Fruit fly (Drosophila melanogaster): ENCODE results near the gene Aos1.

Gene Aos1

DNA sequence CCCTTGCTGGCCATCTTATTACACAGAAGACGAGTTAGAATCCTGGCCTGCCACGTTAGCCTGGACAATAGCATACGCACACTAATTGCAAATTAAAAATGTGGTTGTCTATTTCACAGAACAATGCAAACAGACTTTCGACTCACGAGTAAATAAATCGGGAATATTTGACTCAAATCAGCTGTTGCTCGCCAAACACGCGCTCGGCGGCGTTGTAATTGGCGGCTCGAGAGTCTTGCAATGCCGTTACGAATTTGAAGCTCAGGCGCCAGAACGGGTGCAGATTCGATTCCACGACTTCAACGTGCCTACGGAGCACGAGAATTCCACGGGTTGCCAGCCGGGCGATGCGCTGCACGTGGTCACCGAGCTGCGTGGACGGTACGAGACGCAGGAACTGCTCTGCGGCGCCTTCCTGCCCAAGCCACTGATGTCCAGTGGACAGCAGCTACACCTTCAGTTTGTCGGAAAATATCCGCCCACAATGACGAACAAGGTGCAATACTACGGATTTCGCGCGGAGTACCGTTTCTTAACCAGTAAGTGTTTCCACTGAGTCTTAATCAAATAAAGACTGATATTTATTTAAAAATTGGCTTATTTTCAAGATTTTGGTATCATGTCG, 31.8 kb downstream of the Aos1 start, which contains the start of gene DNAlig3 (continued):
- peak in 1 of 2 experiments; percentile 10 for TF ChIP-seq Pdp1 (GFP tag; optimal IDR thresholded peaks at IDR 0.05)
- TF ChIP-seq CG4617 (GFP tag; optimal IDR thresholded peaks at IDR 0.05; ENCODE audit: borderline replicate concordance) = peak; percentile 2
- TF ChIP-seq chinmo (GFP tag; IDR thresholded peaks at IDR 0.05; ENCODE audit: partially characterized antibody) = 0 out of 4 replicates have a peak, but pooled peaks have one; percentile 27
- peak; percentile 17 for TF ChIP-seq zen (tag; optimal IDR thresholded peaks at IDR 0.05)
- no peak for TF ChIP-seq CG16779 (GFP tag; IDR thresholded peaks at IDR 0.05)
- peak; percentile 42 for TF ChIP-seq Med (GFP tag)
- no peak for TF ChIP-seq CG18262 (tag; optimal IDR thresholded peaks at IDR 0.05)
- TF ChIP-seq Dref (GFP tag; IDR thresholded peaks at IDR 0.05) = peak; percentile 40; the same call in 1 of the 2 replicates
- no peak for TF ChIP-seq pan (optimal IDR thresholded peaks at IDR 0.05)
- no peak for TF ChIP-seq pan (GFP tag; optimal IDR thresholded peaks at IDR 0.05 in 1 of 2, IDR thresholded peaks at IDR 0.05 in 1 of 2)
- TF ChIP-seq gce (GFP tag; IDR thresholded peaks at IDR 0.05) = no peak
- peak; percentile 23; the same call in 1 of the 2 replicates for TF ChIP-seq Nf-YA (GFP tag; IDR thresholded peaks at IDR 0.05)
- no peak for TF ChIP-seq CG32767 (GFP tag; IDR thresholded peaks at IDR 0.05)
- TF ChIP-seq CG30020 (tag; optimal IDR thresholded peaks at IDR 0.05) = no peak
- 0 out of 3 replicates have a peak, but pooled peaks have one; percentile 28 for TF ChIP-seq knrl (GFP tag; IDR thresholded peaks at IDR 0.05; ENCODE audit: partially characterized antibody)
- peak; percentile 64 for TF ChIP-seq stwl (tag; optimal IDR thresholded peaks at IDR 0.05)
- 0 out of 3 replicates have a peak, but pooled peaks have one; percentile 64 for TF ChIP-seq hb (GFP tag; IDR thresholded peaks at IDR 0.05; ENCODE audit: partially characterized antibody)
- peak; percentile 83 for TF ChIP-seq CG12769 (tag; optimal IDR thresholded peaks at IDR 0.05)
- TF ChIP-seq dm (GFP tag; optimal IDR thresholded peaks at IDR 0.05) = peak; percentile 37
- TF ChIP-seq Dll (GFP tag; IDR thresholded peaks at IDR 0.05; ENCODE audit: partially characterized antibody) = peak; percentile 73
- TF ChIP-seq amos (GFP tag; IDR thresholded peaks at IDR 0.05; ENCODE audit: partially characterized antibody) = peak; percentile 52; the same call in 1 of the 2 replicates
- TF ChIP-seq CG34224 (GFP tag; IDR thresholded peaks at IDR 0.05; ENCODE audit: partially characterized antibody) = peak; percentile 57
- peak; percentile 49; the same call in 1 of the 2 replicates for TF ChIP-seq Drgx (GFP tag; IDR thresholded peaks at IDR 0.05)
- TF ChIP-seq unc-4 (GFP tag; IDR thresholded peaks at IDR 0.05; ENCODE audit: partially characterized antibody) = peak; percentile 57
- TF ChIP-seq sna (GFP tag; IDR thresholded peaks at IDR 0.05; ENCODE audit: partially characterized antibody) = peak; percentile 62
- peak; percentile 48 for TF ChIP-seq hbn (GFP tag; IDR thresholded peaks at IDR 0.05; ENCODE audit: partially characterized antibody)
- peak; percentile 39 for TF ChIP-seq her (GFP tag; optimal IDR thresholded peaks at IDR 0.05)
- TF ChIP-seq Bgb (GFP tag; IDR thresholded peaks at IDR 0.05; ENCODE audit: partially characterized antibody) = peak; percentile 33; the same call in 1 of the 2 replicates
- no peak for TF ChIP-seq Gug (GFP tag; IDR thresholded peaks at IDR 0.05)
- TF ChIP-seq Scr (GFP tag; IDR thresholded peaks at IDR 0.05; ENCODE audit: partially characterized antibody) = peak; percentile 60
- TF ChIP-seq CG9797 (GFP tag; optimal IDR thresholded peaks at IDR 0.05) = peak; percentile 17
- peak; percentile 76 for TF ChIP-seq MBD-R2 (GFP tag; IDR thresholded peaks at IDR 0.05)
- peak; percentile 44 for TF ChIP-seq CG12071 (GFP tag; optimal IDR thresholded peaks at IDR 0.05)
- TF ChIP-seq CG9932 (GFP tag; IDR thresholded peaks at IDR 0.05) = no peak
- TF ChIP-seq Doc3 (GFP tag; IDR thresholded peaks at IDR 0.05; ENCODE audit: partially characterized antibody) = peak; percentile 61; the same call in 1 of the 3 replicates
- peak; percentile 32 for TF ChIP-seq CG2116 (GFP tag; optimal IDR thresholded peaks at IDR 0.05)
- peak in 1 of 2 experiments; percentile 62 for TF ChIP-seq tll (GFP tag; optimal IDR thresholded peaks at IDR 0.05)
- TF ChIP-seq Dp (GFP tag; optimal IDR thresholded peaks at IDR 0.05) = peak; percentile 86
- peak; percentile 68; the same call in 2 of the 3 replicates for TF ChIP-seq zen2 (GFP tag; IDR thresholded peaks at IDR 0.05; ENCODE audit: partially characterized antibody)
- TF ChIP-seq MESR4 (GFP tag; optimal IDR thresholded peaks at IDR 0.05) = peak; percentile 23
- peak; percentile 21 for TF ChIP-seq Fer1 (GFP tag; optimal IDR thresholded peaks at IDR 0.05)
- TF ChIP-seq BEAF-32 (GFP tag; optimal IDR thresholded peaks at IDR 0.05) = peak; percentile 68
- TF ChIP-seq CG6813 (GFP tag; optimal IDR thresholded peaks at IDR 0.05) = no peak
- TF ChIP-seq tna (GFP tag; IDR thresholded peaks at IDR 0.05; ENCODE audit: partially characterized antibody) = 0 out of 2 replicates have a peak, but pooled peaks have one; percentile 25
- TF ChIP-seq gfzf (GFP tag; optimal IDR thresholded peaks at IDR 0.05) = peak; percentile 27
- peak; percentile 1 for TF ChIP-seq kah (GFP tag; optimal IDR thresholded peaks at IDR 0.05)
